Worm (Caenorhabditis elegans): ENCODE results near the gene kin-29.

ce11 chrX:2809611-2810010 lies 42.6 kb downstream of the kin-29 start, which contains the start of gene C14A11.9:
- no peak for TF ChIP-seq rec-8 (tag; optimal IDR thresholded peaks at IDR 0.05)
- no peak for TF ChIP-seq ama-1 (optimal IDR thresholded peaks at IDR 0.05)
- no peak for TF ChIP-seq ama-1 (GFP tag; optimal IDR thresholded peaks at IDR 0.05)
